Worm (Caenorhabditis elegans): ENCODE data around the gene cpt-6.

DNA sequence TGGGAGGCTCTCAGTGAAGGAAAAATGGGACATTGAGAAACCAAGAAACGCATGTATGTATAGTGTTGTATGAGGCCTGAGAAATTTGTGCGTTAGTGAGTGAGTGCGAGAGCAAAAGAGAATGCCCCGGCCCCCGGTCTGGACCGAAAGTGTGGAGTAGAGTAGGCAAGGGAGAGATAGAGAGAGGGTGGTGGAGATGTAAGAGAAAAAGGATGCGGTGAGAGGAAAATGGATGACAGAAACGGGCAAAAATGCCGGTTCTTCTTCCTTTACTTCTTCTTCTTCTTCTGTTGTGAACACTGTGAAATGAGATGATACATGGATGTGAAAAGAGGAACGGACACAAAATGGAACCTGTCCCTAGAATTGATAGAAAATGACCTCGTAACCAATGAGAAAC, 44.6 kb upstream of the cpt-6 start:
- TF ChIP-seq unc-42 (tag; optimal IDR thresholded peaks at IDR 0.05) = peak; percentile 32
- TF ChIP-seq nfya-1 (tag; optimal IDR thresholded peaks at IDR 0.05) = peak; percentile 13
- TF ChIP-seq ama-1 (optimal IDR thresholded peaks at IDR 0.05) = no peak
- TF ChIP-seq pqm-1 (tag; optimal IDR thresholded peaks at IDR 0.05) = no peak
- TF ChIP-seq madf-2 (tag; optimal IDR thresholded peaks at IDR 0.05) = no peak
- no peak for TF ChIP-seq nhr-232 (tag; optimal IDR thresholded peaks at IDR 0.05)
- TF ChIP-seq dve-1 (tag; optimal IDR thresholded peaks at IDR 0.05) = no peak
- TF ChIP-seq lim-6 (tag; optimal IDR thresholded peaks at IDR 0.05) = no peak
- TF ChIP-seq dmd-4 (tag; optimal IDR thresholded peaks at IDR 0.05; ENCODE audit: borderline replicate concordance) = no peak
- no peak for TF ChIP-seq gmeb-2 (tag; optimal IDR thresholded peaks at IDR 0.05)
- no peak for TF ChIP-seq npax-4 (tag; optimal IDR thresholded peaks at IDR 0.05)
- no peak for TF ChIP-seq che-1 (tag; optimal IDR thresholded peaks at IDR 0.05)
- TF ChIP-seq ceh-31 (tag; optimal IDR thresholded peaks at IDR 0.05) = peak; percentile 32

Data from whole organism, late embryonic.